Fruit fly (Drosophila melanogaster) whole organism, wandering third instar larva: ENCODE measurements around the gene cona.

Experiments
- Abd-B ChIP-seq: fragments of >200 bp; optimal IDR thresholded peaks from 2 replicates; lab custom pipeline; 2017; ENCODE audit warnings: missing biosample characterization, missing genetic modification characterization
- CG32264 ChIP-seq: fragments of 200-800 bp; sonication (Bioruptor generic); optimal IDR thresholded peaks from 2 replicates; lab custom pipeline; 2016; ENCODE audit warnings: missing biosample characterization, missing genetic modification characterization
- CG9705 ChIP-seq: fragments of 200-800 bp; sonication (Bioruptor generic); optimal IDR thresholded peaks from 2 replicates; lab custom pipeline; 2018; ENCODE audit warnings: missing biosample characterization, mild to moderate bottlenecking, missing genetic modification characterization
- CrebA ChIP-seq: fragments of 200-800 bp; sonication (Bioruptor generic); optimal IDR thresholded peaks from 2 replicates; lab custom pipeline; 2016; ENCODE audit warnings: missing biosample characterization, mild to moderate bottlenecking, missing genetic modification characterization, borderline replicate concordance
- Dfd ChIP-seq: fragments of >200 bp; optimal IDR thresholded peaks from 2 replicates; lab custom pipeline; 2017; ENCODE audit warnings: missing biosample characterization, missing genetic modification characterization
- Dif ChIP-seq: fragments of 200-275, 200-300 bp; sonication (Bioruptor generic); optimal IDR thresholded peaks from 2 replicates; lab custom pipeline; 2018; ENCODE audit warnings: missing biosample characterization, missing genetic modification characterization; ENCODE audit not compliant: partially characterized antibody
- GATAd ChIP-seq: sonication (Bioruptor generic); optimal IDR thresholded peaks from 2 replicates; lab custom pipeline; 2016; ENCODE audit warnings: missing biosample characterization, missing genetic modification characterization
- HLH106 ChIP-seq: fragments of 200-800 bp; optimal IDR thresholded peaks from 3 replicates; lab custom pipeline; 2019; ENCODE audit warnings: missing biosample characterization, mild to moderate bottlenecking, missing genetic modification characterization, moderate library complexity
- Hnf4 ChIP-seq: fragments of 200-800 bp; sonication (Bioruptor generic); optimal IDR thresholded peaks from 2 replicates; lab custom pipeline; 2016; ENCODE audit warnings: missing biosample characterization, mild to moderate bottlenecking, missing genetic modification characterization
- Hr78 ChIP-seq: fragments of >200 bp; optimal IDR thresholded peaks from 2 replicates; lab custom pipeline; 2017; ENCODE audit warnings: missing biosample characterization, missing genetic modification characterization
- Hr83 ChIP-seq: fragments of 200-300 bp; sonication (Bioruptor generic); optimal IDR thresholded peaks from 2 replicates; lab custom pipeline; 2016; ENCODE audit warnings: missing biosample characterization, mild to moderate bottlenecking, missing genetic modification characterization, moderate library complexity; ENCODE audit not compliant: poor library complexity, severe bottlenecking
- Jra ChIP-seq: sonication (Bioruptor generic); optimal IDR thresholded peaks from 2 replicates; lab custom pipeline; 2016; ENCODE audit warnings: missing biosample characterization, missing genetic modification characterization
- Mio ChIP-seq: sonication (Bioruptor generic); optimal IDR thresholded peaks from 2 replicates; lab custom pipeline; 2016; ENCODE audit warnings: missing biosample characterization, missing genetic modification characterization
- Myc ChIP-seq: fragments of >200 bp; optimal IDR thresholded peaks from 2 replicates; lab custom pipeline; 2017
- N ChIP-seq: fragments of >200 bp; optimal IDR thresholded peaks from 2 replicates; lab custom pipeline; 2018; ENCODE audit warnings: missing biosample characterization, missing external identifiers, missing genetic modification characterization
- OdsH ChIP-seq: fragments of 200-800 bp; sonication (Bioruptor generic); optimal IDR thresholded peaks from 2 replicates; lab custom pipeline; 2016; ENCODE audit warnings: missing biosample characterization, mild to moderate bottlenecking, missing genetic modification characterization
- Rel ChIP-seq, 2 experiments: fragments of 200-800 bp; sonication (Bioruptor generic) in 1 of 2; optimal IDR thresholded peaks; 2 replicates in 1 of 2; 3 replicates in 1 of 2; lab custom pipeline; 2016 to 2019; ENCODE audit warnings: mild to moderate bottlenecking in 2 of 2, missing biosample characterization in 2 of 2, missing genetic modification characterization in 2 of 2, moderate library complexity in 1 of 2
- Sp1 ChIP-seq: fragments of 200-800 bp; sonication (Bioruptor generic); optimal IDR thresholded peaks from 3 replicates; lab custom pipeline; 2019; ENCODE audit warnings: missing biosample characterization, mild to moderate bottlenecking, missing genetic modification characterization, moderate library complexity
- Vsx2 ChIP-seq: fragments of 200-300, 225-300 bp; sonication (Bioruptor generic); optimal IDR thresholded peaks from 2 replicates; lab custom pipeline; 2018; ENCODE audit warnings: missing biosample characterization, missing genetic modification characterization; ENCODE audit not compliant: partially characterized antibody
- br ChIP-seq: fragments of 200-800 bp; sonication (Bioruptor generic); optimal IDR thresholded peaks from 2 replicates; lab custom pipeline; 2016; ENCODE audit warnings: missing biosample characterization, missing genetic modification characterization
- brk ChIP-seq: fragments of 200-800 bp; sonication (Bioruptor generic); optimal IDR thresholded peaks from 2 replicates; lab custom pipeline; 2016; ENCODE audit warnings: missing biosample characterization, mild to moderate bottlenecking, missing genetic modification characterization
- dl ChIP-seq, 2 experiments: fragments of 175-275, 200-275 bp in 1 of 2; fragments of 200-275 bp in 1 of 2; sonication (Bioruptor generic); optimal IDR thresholded peaks; lab custom pipeline; 2018; ENCODE audit warnings: mild to moderate bottlenecking in 2 of 2, missing biosample characterization in 2 of 2, missing genetic modification characterization in 2 of 2, moderate library complexity in 2 of 2; ENCODE audit not compliant: partially characterized antibody in 2 of 2, insufficient read depth in 1 of 2
- dmrt93B ChIP-seq: fragments of 200-800 bp; sonication (Bioruptor generic); optimal IDR thresholded peaks from 2 replicates; lab custom pipeline; 2018; ENCODE audit warnings: missing biosample characterization, mild to moderate bottlenecking, missing genetic modification characterization
- dsf ChIP-seq: sonication (Bioruptor generic); optimal IDR thresholded peaks from 2 replicates; lab custom pipeline; 2016; ENCODE audit warnings: missing biosample characterization, missing genetic modification characterization, borderline replicate concordance
- ey ChIP-seq: fragments of 200-800 bp; sonication (Bioruptor generic); optimal IDR thresholded peaks from 2 replicates; lab custom pipeline; 2016; ENCODE audit warnings: missing biosample characterization, missing genetic modification characterization
- foxo ChIP-seq, 2 experiments: fragments of 200-800 bp; sonication (Bioruptor generic); optimal IDR thresholded peaks; 2 replicates in 1 of 2; 3 replicates in 1 of 2; lab custom pipeline; 2016 to 2017; ENCODE audit warnings: missing biosample characterization in 2 of 2, missing genetic modification characterization in 2 of 2
- fru ChIP-seq: fragments of 200-800 bp; sonication (Bioruptor generic); optimal IDR thresholded peaks from 3 replicates; lab custom pipeline; 2016; ENCODE audit warnings: missing biosample characterization, mild to moderate bottlenecking, missing genetic modification characterization
- h ChIP-seq: fragments of 200-800 bp; sonication (Bioruptor generic); optimal IDR thresholded peaks from 3 replicates; lab custom pipeline; 2016; ENCODE audit warnings: missing biosample characterization, mild to moderate bottlenecking, missing genetic modification characterization
- jim ChIP-seq: fragments of 175-275, 200-325 bp; sonication (Bioruptor generic); optimal IDR thresholded peaks from 2 replicates; lab custom pipeline; 2016; ENCODE audit warnings: missing biosample characterization, mild to moderate bottlenecking, missing genetic modification characterization
- lola ChIP-seq: fragments of >200 bp; optimal IDR thresholded peaks from 2 replicates; lab custom pipeline; 2017; ENCODE audit warnings: missing biosample characterization, missing genetic modification characterization
- pan ChIP-seq: fragments of >200 bp; optimal IDR thresholded peaks from 2 replicates; lab custom pipeline; 2017
- psq ChIP-seq: fragments of 200-800 bp; sonication (Bioruptor generic); optimal IDR thresholded peaks from 3 replicates; lab custom pipeline; 2017; ENCODE audit warnings: missing biosample characterization, mild to moderate bottlenecking, missing genetic modification characterization, moderate library complexity
- rgr ChIP-seq: fragments of 200-800 bp; sonication (Bioruptor generic); optimal IDR thresholded peaks from 3 replicates; lab custom pipeline; 2016; ENCODE audit warnings: missing biosample characterization, mild to moderate bottlenecking, missing genetic modification characterization
- sage ChIP-seq: fragments of 200-800 bp; sonication (Bioruptor generic); optimal IDR thresholded peaks from 2 replicates; lab custom pipeline; 2016; ENCODE audit warnings: missing biosample characterization, mild to moderate bottlenecking, missing genetic modification characterization
- sv ChIP-seq: fragments of 200-800 bp; sonication (Bioruptor generic); optimal IDR thresholded peaks from 3 replicates; lab custom pipeline; 2016; ENCODE audit warnings: missing biosample characterization, missing genetic modification characterization
- tai ChIP-seq: sonication (Bioruptor generic); optimal IDR thresholded peaks from 2 replicates; lab custom pipeline; 2016; ENCODE audit warnings: missing biosample characterization, missing genetic modification characterization
- usp ChIP-seq: fragments of >200 bp; optimal IDR thresholded peaks from 2 replicates; lab custom pipeline; 2017; ENCODE audit warnings: missing biosample characterization, missing genetic modification characterization
- woc ChIP-seq: sonication (Bioruptor generic); optimal IDR thresholded peaks from 2 replicates; lab custom pipeline; 2016; ENCODE audit warnings: missing biosample characterization, mild to moderate bottlenecking, missing genetic modification characterization

Gene cona

dm6 chr3R:18365978-18366643 is 19.5 kb upstream of the cona start, which contains the start of the genes WRNexo and Nup43:
Gene WRNexo (minus strand): TSS chr3R:18366162.
Gene Nup43 (plus strand): TSS chr3R:18366638.
- no peak for TF ChIP-seq CG32264 (GFP tag; lab: Kevin White, UChicago)
- TF ChIP-seq sage (GFP tag; lab: Kevin White, UChicago), result no peak
- TF ChIP-seq Dif (GFP tag; lab: Kevin White, UChicago), result no peak
- no peak for TF ChIP-seq Rel (GFP tag; optimal IDR thresholded peaks at IDR 0.05; lab: Kevin White, UChicago)
- TF ChIP-seq Rel (tag; optimal IDR thresholded peaks at IDR 0.05; lab: Kevin White, UChicago), result no peak
- TF ChIP-seq OdsH, result no peak
- no peak for TF ChIP-seq psq (GFP tag; lab: Kevin White, UChicago)
- TF ChIP-seq h (GFP tag; lab: Kevin White, UChicago), result no peak
- no peak for TF ChIP-seq Dfd (GFP tag; lab: Kevin White, UChicago)
- no peak for TF ChIP-seq brk (GFP tag; lab: Kevin White, UChicago)
- no peak for TF ChIP-seq dl (GFP tag; optimal IDR thresholded peaks at IDR 0.05; lab: Kevin White, UChicago; ENCODE audit: insufficient read depth in 1 of 2, partially characterized antibody in 2 of 2)
- TF ChIP-seq dmrt93B (GFP tag; lab: Kevin White, UChicago), result peak; percentile 20
- TF ChIP-seq rgr (GFP tag; lab: Kevin White, UChicago), result no peak
- no peak for TF ChIP-seq Hr78 (GFP tag; lab: Kevin White, UChicago)
- TF ChIP-seq foxo (GFP tag; optimal IDR thresholded peaks at IDR 0.05; lab: Kevin White, UChicago), result peak in 1 of 2 experiments; percentile 47
- no peak for TF ChIP-seq dsf (GFP tag; lab: Kevin White, UChicago)
- no peak for TF ChIP-seq Mio (GFP tag; lab: Kevin White, UChicago)
- TF ChIP-seq sv (GFP tag; lab: Kevin White, UChicago), result peak; percentile 14
- TF ChIP-seq Sp1, result no peak
- no peak for TF ChIP-seq Vsx2 (GFP tag; lab: Kevin White, UChicago)
- TF ChIP-seq lola (GFP tag; lab: Kevin White, UChicago), result no peak
- TF ChIP-seq pan (lab: Kevin White, UChicago), result no peak
- no peak for TF ChIP-seq N (GFP tag; lab: Kevin White, UChicago)
- no peak for TF ChIP-seq tai (GFP tag; lab: Kevin White, UChicago)
- no peak for TF ChIP-seq Jra
- TF ChIP-seq Hnf4, result no peak
- TF ChIP-seq GATAd (GFP tag; lab: Kevin White, UChicago), result no peak
- peak; percentile 4 for TF ChIP-seq Myc
- TF ChIP-seq Abd-B, result no peak
- TF ChIP-seq usp (GFP tag; lab: Kevin White, UChicago), result no peak
- TF ChIP-seq br (GFP tag; lab: Kevin White, UChicago), result no peak
- peak; percentile 58 for TF ChIP-seq woc (GFP tag; lab: Kevin White, UChicago)
- TF ChIP-seq CrebA (GFP tag; lab: Kevin White, UChicago), result no peak
- no peak for TF ChIP-seq jim
- TF ChIP-seq fru (GFP tag; lab: Kevin White, UChicago), result no peak
- no peak for TF ChIP-seq CG9705 (GFP tag; lab: Kevin White, UChicago)
- peak; percentile 7 for TF ChIP-seq ey (GFP tag; lab: Kevin White, UChicago)
- no peak for TF ChIP-seq Hr83 (GFP tag; lab: Kevin White, UChicago)
- peak; percentile 57 for TF ChIP-seq HLH106

DNA sequence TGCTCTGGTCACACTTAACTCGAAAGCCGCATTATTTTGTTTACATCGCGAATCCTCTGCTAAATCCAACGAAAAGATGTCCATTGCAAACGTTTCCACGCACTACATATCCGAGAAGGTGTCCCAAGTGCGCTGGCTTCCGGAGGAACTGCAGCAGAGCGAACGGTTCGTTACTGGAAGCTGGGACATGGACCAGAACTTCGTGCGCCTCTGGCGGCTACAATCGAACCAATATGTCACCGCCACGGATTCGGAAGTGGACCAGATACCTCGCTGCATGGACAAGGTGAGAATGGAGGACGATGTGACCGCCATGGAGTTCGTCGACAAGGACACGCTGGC is 19.0 kb upstream of the cona start:
- no peak for TF ChIP-seq usp (GFP tag; lab: Kevin White, UChicago)
- TF ChIP-seq, all 38 proteins: peak for 0

DNA sequence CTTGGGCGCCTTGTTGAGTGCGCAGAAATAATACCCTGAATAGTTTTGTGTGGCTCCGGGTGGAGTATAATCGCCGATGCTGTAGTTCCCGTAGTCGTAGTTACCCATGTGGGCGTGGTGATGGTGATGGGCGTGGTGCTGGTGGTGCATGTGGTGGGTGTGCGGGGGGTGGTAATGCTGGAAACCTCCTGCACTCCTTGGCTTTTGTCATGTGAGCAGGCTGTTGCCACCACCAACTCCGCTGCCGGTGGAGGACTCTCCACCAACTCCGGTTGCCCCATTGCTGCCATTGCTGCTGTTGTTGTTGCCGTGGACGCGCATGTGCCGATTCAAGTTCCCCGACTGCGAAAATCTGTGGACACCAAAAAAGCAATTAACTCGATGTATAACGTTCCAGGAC is 17.0 kb upstream of the cona start:
- TF ChIP-seq br (GFP tag; lab: Kevin White, UChicago) (no peak), CrebA (GFP tag; lab: Kevin White, UChicago) (no peak), lola (GFP tag; lab: Kevin White, UChicago) (no peak), CG9705 (GFP tag; lab: Kevin White, UChicago) (no peak), h (GFP tag; lab: Kevin White, UChicago) (no peak), Rel (GFP tag; optimal IDR thresholded peaks at IDR 0.05; lab: Kevin White, UChicago) (no peak), Rel (tag; optimal IDR thresholded peaks at IDR 0.05; lab: Kevin White, UChicago) (no peak), brk (GFP tag; lab: Kevin White, UChicago) (no peak), pan (lab: Kevin White, UChicago) (no peak), N (GFP tag; lab: Kevin White, UChicago) (no peak)
